Fruit fly (Drosophila melanogaster): Measurements from ENCODE around the gene spir.

DNA sequence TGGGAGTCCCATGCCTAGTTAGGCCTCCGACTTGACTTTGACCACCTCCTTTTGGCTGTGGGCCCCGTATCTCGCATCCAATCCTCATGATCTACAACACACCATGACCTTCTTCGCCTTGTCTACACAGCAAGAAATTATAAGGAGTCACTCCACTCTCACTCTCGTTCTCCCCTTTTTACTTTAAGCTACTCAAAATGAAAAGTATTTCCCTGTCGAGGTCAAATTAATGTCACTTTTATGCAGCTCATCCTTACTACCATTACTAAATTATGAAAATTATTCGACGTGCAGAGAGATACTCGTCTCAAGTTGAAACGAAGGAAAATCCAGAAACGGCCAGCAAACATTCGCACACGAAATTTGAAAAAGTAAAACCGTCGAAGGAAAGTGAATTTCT is 15.2 kb upstream of the spir start:
- TF ChIP-seq Atf3 (GFP tag; optimal IDR thresholded peaks at IDR 0.05), result no peak
- TF ChIP-seq org-1 (GFP tag; optimal IDR thresholded peaks at IDR 0.05), result no peak
- no peak for TF ChIP-seq psq (GFP tag; optimal IDR thresholded peaks at IDR 0.05)
- TF ChIP-seq Mad (GFP tag; optimal IDR thresholded peaks at IDR 0.05), result no peak
- no peak for TF ChIP-seq Optix (GFP tag; IDR thresholded peaks at IDR 0.05)
- TF ChIP-seq gcm2 (GFP tag; optimal IDR thresholded peaks at IDR 0.05), result no peak
- no peak for TF ChIP-seq CG8478 (optimal IDR thresholded peaks at IDR 0.05)
- TF ChIP-seq usp (GFP tag; optimal IDR thresholded peaks at IDR 0.05), result no peak
- TF ChIP-seq D (optimal IDR thresholded peaks at IDR 0.05), result no peak
- TF ChIP-seq D (GFP tag; optimal IDR thresholded peaks at IDR 0.05), result no peak
- TF ChIP-seq CG2129 (GFP tag; IDR thresholded peaks at IDR 0.05; ENCODE audit: partially characterized antibody), result no peak
- no peak for TF ChIP-seq shn (GFP tag; optimal IDR thresholded peaks at IDR 0.05)
- TF ChIP-seq CG9437 (GFP tag; optimal IDR thresholded peaks at IDR 0.05), result no peak
- no peak for TF ChIP-seq ham (GFP tag; IDR thresholded peaks at IDR 0.05)

Measured in whole organism, embryonic.